Worm (Caenorhabditis elegans) whole organism, L1 larva: ENCODE measurements around the gene Y51A2D.1.

Experiments
- fkh-10 ChIP-seq: sonication (generic microtip); optimal IDR thresholded peaks from 2 replicates; lab custom pipeline; 2017; ENCODE audit warnings: missing biosample characterization, missing genetic modification reagents, missing genetic modification characterization
- mdl-1 ChIP-seq, 2 experiments: fragments of 150-350 bp; optimal IDR thresholded peaks; 2 replicates each; lab custom pipeline; 2014 to 2017; ENCODE audit warnings: missing biosample characterization in 2 of 2, missing genetic modification characterization in 2 of 2, inconsistent platforms in 1 of 2
- sox-4 ChIP-seq: sonication (generic microtip); optimal IDR thresholded peaks from 2 replicates; lab custom pipeline; 2016; ENCODE audit warnings: missing genetic modification characterization, missing compliant biosample characterization

- TF ChIP-seq sox-4 (tag; lab: Kevin White, UChicago) = no peak
- no peak for TF ChIP-seq mdl-1 (tag; optimal IDR thresholded peaks at IDR 0.05; lab: Kevin White, UChicago)
- TF ChIP-seq fkh-10 (GFP tag; lab: Kevin White, UChicago) = no peak
These were observed 52.3 kb downstream of the Y51A2D.1 start for ce11 chrV:18560944-18561343.
